Fruit fly (Drosophila melanogaster): Measurements from ENCODE around the gene CG31088.

Gene CG31088

dm6 chr3R:15947605-15948004 is 3.1 kb downstream of the CG31088 start:
- no peak for TF ChIP-seq rgr (GFP tag; optimal IDR thresholded peaks at IDR 0.05)
- TF ChIP-seq lola (GFP tag; optimal IDR thresholded peaks at IDR 0.05) = no peak
- no peak for TF ChIP-seq CG9705 (GFP tag; optimal IDR thresholded peaks at IDR 0.05)
- TF ChIP-seq foxo (GFP tag; optimal IDR thresholded peaks at IDR 0.05) = no peak
- TF ChIP-seq HLH106 (tag; optimal IDR thresholded peaks at IDR 0.05) = no peak
- no peak for TF ChIP-seq CrebA (GFP tag; optimal IDR thresholded peaks at IDR 0.05; ENCODE audit: borderline replicate concordance)
- TF ChIP-seq usp (GFP tag; optimal IDR thresholded peaks at IDR 0.05) = no peak
- no peak for TF ChIP-seq fru (GFP tag; optimal IDR thresholded peaks at IDR 0.05)
- no peak for TF ChIP-seq CG32264 (GFP tag; optimal IDR thresholded peaks at IDR 0.05)
- TF ChIP-seq dl (GFP tag; optimal IDR thresholded peaks at IDR 0.05; ENCODE audit: insufficient read depth in 1 of 2, partially characterized antibody in 2 of 2) = no peak
- TF ChIP-seq Hnf4 (GFP tag; optimal IDR thresholded peaks at IDR 0.05) = no peak
- TF ChIP-seq psq (GFP tag; optimal IDR thresholded peaks at IDR 0.05) = no peak
- TF ChIP-seq Mio (GFP tag; optimal IDR thresholded peaks at IDR 0.05) = no peak
- TF ChIP-seq pan (optimal IDR thresholded peaks at IDR 0.05) = no peak
- TF ChIP-seq Rel (GFP tag; optimal IDR thresholded peaks at IDR 0.05) = no peak
- no peak for TF ChIP-seq Rel (tag; optimal IDR thresholded peaks at IDR 0.05)

- TF ChIP-seq sv (GFP tag; optimal IDR thresholded peaks at IDR 0.05) (no peak), Dif (GFP tag; optimal IDR thresholded peaks at IDR 0.05; ENCODE audit: partially characterized antibody) (no peak), rgr (GFP tag; optimal IDR thresholded peaks at IDR 0.05) (no peak), sage (GFP tag; optimal IDR thresholded peaks at IDR 0.05) (no peak), CrebA (GFP tag; optimal IDR thresholded peaks at IDR 0.05; ENCODE audit: borderline replicate concordance) (no peak), woc (GFP tag; optimal IDR thresholded peaks at IDR 0.05) (no peak)
Measured at dm6 chr3R:15937708-15938107, 13.0 kb downstream of the CG31088 start.

DNA sequence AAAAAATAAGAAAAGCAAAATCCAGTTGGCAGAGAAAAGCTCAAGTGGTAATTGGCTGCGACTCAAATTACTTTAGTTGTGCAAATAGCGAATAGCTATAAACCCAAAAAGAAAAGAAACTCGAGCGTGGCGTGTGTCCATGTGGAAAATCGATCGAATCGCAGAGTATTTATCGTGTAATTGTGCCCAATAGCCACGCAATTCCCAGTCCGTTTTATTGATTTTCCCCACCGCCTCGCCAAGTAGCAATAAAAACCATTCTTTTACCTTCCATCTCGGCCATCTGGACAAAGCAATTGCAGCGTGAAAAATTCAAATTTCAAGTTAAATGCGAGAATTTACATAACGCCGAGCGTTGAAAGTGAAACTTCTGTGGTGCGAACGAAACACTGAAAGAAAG is 15.2 kb downstream of the CG31088 start:
- no peak for TF ChIP-seq rgr (GFP tag; optimal IDR thresholded peaks at IDR 0.05)
- TF ChIP-seq sv (GFP tag; optimal IDR thresholded peaks at IDR 0.05) = no peak
- no peak for TF ChIP-seq woc (GFP tag; optimal IDR thresholded peaks at IDR 0.05)
- no peak for TF ChIP-seq Sp1 (GFP tag; optimal IDR thresholded peaks at IDR 0.05)
- no peak for TF ChIP-seq CrebA (GFP tag; optimal IDR thresholded peaks at IDR 0.05; ENCODE audit: borderline replicate concordance)
- TF ChIP-seq Myc (optimal IDR thresholded peaks at IDR 0.05) = no peak
- TF ChIP-seq Abd-B (GFP tag; optimal IDR thresholded peaks at IDR 0.05) = no peak
- TF ChIP-seq CG32264 (GFP tag; optimal IDR thresholded peaks at IDR 0.05) = no peak
- TF ChIP-seq sage (GFP tag; optimal IDR thresholded peaks at IDR 0.05) = no peak

- TF ChIP-seq CG9705 (GFP tag; optimal IDR thresholded peaks at IDR 0.05) (no peak), Myc (optimal IDR thresholded peaks at IDR 0.05) (no peak), sage (GFP tag; optimal IDR thresholded peaks at IDR 0.05) (peak; percentile 11), dmrt93B (GFP tag; optimal IDR thresholded peaks at IDR 0.05) (no peak), Vsx2 (GFP tag; optimal IDR thresholded peaks at IDR 0.05; ENCODE audit: partially characterized antibody) (peak; percentile 55), CG32264 (GFP tag; optimal IDR thresholded peaks at IDR 0.05) (no peak), psq (GFP tag; optimal IDR thresholded peaks at IDR 0.05) (no peak), ey (GFP tag; optimal IDR thresholded peaks at IDR 0.05) (no peak), Hr83 (GFP tag; optimal IDR thresholded peaks at IDR 0.05; ENCODE audit: poor library complexity, severe bottlenecking) (no peak), foxo (GFP tag; optimal IDR thresholded peaks at IDR 0.05) (no peak), HLH106 (tag; optimal IDR thresholded peaks at IDR 0.05) (no peak), N (GFP tag; optimal IDR thresholded peaks at IDR 0.05) (no peak), Sp1 (GFP tag; optimal IDR thresholded peaks at IDR 0.05) (no peak), dsf (GFP tag; optimal IDR thresholded peaks at IDR 0.05; ENCODE audit: borderline replicate concordance) (no peak), rgr (GFP tag; optimal IDR thresholded peaks at IDR 0.05) (peak; percentile 27)
Measured at dm6 chr3R:15934952-15935351, 15.8 kb downstream of the CG31088 start, which contains the start of gene Sap47. TSS of gene Sap47 (plus strand) at chr3R:15935100.

DNA sequence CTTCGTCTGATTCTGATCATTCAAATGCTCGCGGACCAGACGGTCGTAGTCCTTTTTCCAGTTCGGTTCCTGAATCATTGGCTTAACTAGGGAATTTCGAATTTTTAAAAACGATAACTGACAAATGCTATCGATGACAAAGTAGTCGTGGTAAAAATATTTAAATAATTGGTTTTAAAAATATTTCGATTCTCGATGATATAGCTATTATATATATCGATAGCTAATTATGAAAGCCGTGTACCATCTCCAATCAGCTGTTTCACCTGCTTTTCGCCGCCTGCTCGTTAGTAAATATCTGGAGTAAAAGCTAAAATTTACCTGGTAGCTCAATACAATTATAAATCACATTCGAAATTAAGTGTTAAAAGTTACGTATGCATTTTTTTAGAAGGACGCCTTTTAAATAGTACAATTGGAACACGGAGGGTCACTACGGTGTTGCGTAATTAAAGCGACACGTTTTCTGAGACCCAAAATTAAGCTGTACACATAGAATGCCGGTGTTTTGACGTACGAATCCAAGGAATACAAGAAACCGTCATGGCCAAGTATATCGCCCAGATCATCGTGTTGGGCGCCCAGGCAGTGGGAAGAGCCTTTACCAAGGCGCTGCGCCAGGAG is 17.0 kb downstream of the CG31088 start, which contains the start of the genes CG5478 and blp:
Gene CG5478, minus strand, starts transcription at position 126 of the 624 bp plus-strand sequence.
Gene blp, plus strand, starts transcription at position 239 of the 624 bp plus-strand sequence.
- TF ChIP-seq sage (GFP tag; optimal IDR thresholded peaks at IDR 0.05) = peak; percentile 34
- TF ChIP-seq CrebA (GFP tag; optimal IDR thresholded peaks at IDR 0.05; ENCODE audit: borderline replicate concordance) = no peak
- peak; percentile 87 for TF ChIP-seq Vsx2 (GFP tag; optimal IDR thresholded peaks at IDR 0.05; ENCODE audit: partially characterized antibody)

Measured in whole organism, wandering third instar larva.